Worm (Caenorhabditis elegans) whole organism, L2 larva: Measurements from ENCODE around the gene T16G1.2.

Source experiments
- C34F6.9 ChIP-seq: fragments of 150-350 bp; optimal IDR thresholded peaks from 2 replicates; lab custom pipeline; 2014; ENCODE audit warnings: missing biosample characterization, missing genetic modification characterization
- F13H6.1 ChIP-seq: sonication (generic microtip); optimal IDR thresholded peaks from 2 replicates; lab custom pipeline; 2016; ENCODE audit warnings: missing genetic modification characterization, missing compliant biosample characterization
- R02D3.7 ChIP-seq: fragments of 150-350 bp; optimal IDR thresholded peaks from 2 replicates; lab custom pipeline; 2014; ENCODE audit warnings: missing biosample characterization, missing genetic modification characterization
- ZK546.5 ChIP-seq: sonication (generic microtip); optimal IDR thresholded peaks from 2 replicates; lab custom pipeline; 2017; ENCODE audit warnings: missing biosample characterization, missing genetic modification characterization
- aly-2 ChIP-seq: fragments of 150-350 bp; optimal IDR thresholded peaks from 2 replicates; lab custom pipeline; 2014; ENCODE audit warnings: missing biosample characterization, missing genetic modification characterization
- blmp-1 ChIP-seq: sonication (generic microtip); optimal IDR thresholded peaks from 2 replicates; lab custom pipeline; 2017; ENCODE audit warnings: missing genetic modification characterization, mild to moderate bottlenecking, missing compliant biosample characterization, antibody characterized with exemption, moderate library complexity; ENCODE audit not compliant: insufficient read depth
- ceh-16 ChIP-seq: fragments of 150-350 bp; optimal IDR thresholded peaks from 2 replicates; lab custom pipeline; 2014; ENCODE audit warnings: missing biosample characterization, missing genetic modification characterization
- crh-2 ChIP-seq: sonication (generic microtip); optimal IDR thresholded peaks from 2 replicates; lab custom pipeline; 2017; ENCODE audit warnings: missing biosample characterization, missing genetic modification characterization
- egl-27 ChIP-seq: sonication (generic microtip); optimal IDR thresholded peaks from 3 replicates; lab custom pipeline; 2017; ENCODE audit warnings: missing biosample characterization, missing genetic modification reagents, missing genetic modification characterization
- elt-1 ChIP-seq: fragments of 150-350 bp; optimal IDR thresholded peaks from 2 replicates; lab custom pipeline; 2014; ENCODE audit warnings: missing biosample characterization, missing genetic modification characterization
- elt-3 ChIP-seq: sonication (generic microtip); optimal IDR thresholded peaks from 2 replicates; lab custom pipeline; 2017; ENCODE audit warnings: missing biosample characterization, missing genetic modification characterization
- fos-1 ChIP-seq: fragments of 150-350 bp; optimal IDR thresholded peaks from 2 replicates; lab custom pipeline; 2014; ENCODE audit warnings: missing biosample characterization, missing genetic modification characterization
- gmeb-1 ChIP-seq: fragments of 150-350 bp; optimal IDR thresholded peaks from 2 replicates; lab custom pipeline; 2014; ENCODE audit warnings: missing biosample characterization, missing genetic modification characterization
- lin-11 ChIP-seq: fragments of 150-350 bp; sonication (generic microtip); optimal IDR thresholded peaks from 2 replicates; lab custom pipeline; 2014; ENCODE audit warnings: missing biosample characterization, missing genetic modification characterization, inconsistent platforms, mixed read lengths
- lin-13 ChIP-seq: fragments of 150-350 bp; optimal IDR thresholded peaks from 2 replicates; lab custom pipeline; 2014; ENCODE audit warnings: missing biosample characterization, missing genetic modification reagents, missing genetic modification characterization
- lin-39 ChIP-seq: fragments of 150-350 bp; optimal IDR thresholded peaks from 2 replicates; lab custom pipeline; 2014; ENCODE audit warnings: missing biosample characterization, missing genetic modification reagents, missing genetic modification characterization
- lsy-2 ChIP-seq, 2 experiments: fragments of 150-350 bp in 1 of 2; sonication (generic microtip) in 1 of 2; optimal IDR thresholded peaks; 2 replicates each; lab custom pipeline; 2014 to 2017; ENCODE audit warnings: missing biosample characterization in 2 of 2, missing genetic modification characterization in 2 of 2
- mdl-1 ChIP-seq, 2 experiments: fragments of 150-350 bp in 1 of 2; sonication (generic microtip) in 1 of 2; optimal IDR thresholded peaks; 2 replicates each; lab custom pipeline; 2017; ENCODE audit warnings: missing biosample characterization in 2 of 2, missing genetic modification characterization in 2 of 2
- nhr-11 ChIP-seq: fragments of 150-350 bp; optimal IDR thresholded peaks from 2 replicates; lab custom pipeline; 2014; ENCODE audit warnings: missing biosample characterization, missing genetic modification characterization
- nhr-12 ChIP-seq: fragments of 150-350 bp; optimal IDR thresholded peaks from 2 replicates; lab custom pipeline; 2014; ENCODE audit warnings: missing biosample characterization, missing genetic modification characterization
- nhr-129 ChIP-seq: fragments of 150-350 bp; optimal IDR thresholded peaks from 2 replicates; lab custom pipeline; 2014; ENCODE audit warnings: missing biosample characterization, missing genetic modification characterization
- nhr-23 ChIP-seq: fragments of 150-350 bp; optimal IDR thresholded peaks from 2 replicates; lab custom pipeline; 2014; ENCODE audit warnings: missing biosample characterization, missing genetic modification reagents, missing genetic modification characterization
- nhr-237 ChIP-seq: fragments of 150-350 bp; optimal IDR thresholded peaks from 2 replicates; lab custom pipeline; 2014; ENCODE audit warnings: missing biosample characterization, missing genetic modification characterization
- nhr-25 ChIP-seq: fragments of 150-350 bp; sonication (generic microtip); optimal IDR thresholded peaks from 3 replicates; lab custom pipeline; 2014; ENCODE audit warnings: missing biosample characterization, missing genetic modification characterization
- nhr-77 ChIP-seq: fragments of 150-350 bp; optimal IDR thresholded peaks from 2 replicates; lab custom pipeline; 2014; ENCODE audit warnings: missing biosample characterization, missing genetic modification characterization
- peb-1 ChIP-seq: fragments of 150-350 bp; optimal IDR thresholded peaks from 2 replicates; lab custom pipeline; 2014; ENCODE audit warnings: missing biosample characterization, missing genetic modification characterization
- sem-4 ChIP-seq: fragments of 150-350 bp; optimal IDR thresholded peaks from 2 replicates; lab custom pipeline; 2014; ENCODE audit warnings: missing biosample characterization, missing genetic modification reagents, missing genetic modification characterization
- skn-1 ChIP-seq: sonication (generic microtip); optimal IDR thresholded peaks from 2 replicates; lab custom pipeline; 2017; ENCODE audit warnings: missing biosample characterization, missing genetic modification characterization
- sma-3 ChIP-seq: sonication (generic microtip); optimal IDR thresholded peaks from 2 replicates; lab custom pipeline; 2016; ENCODE audit warnings: missing genetic modification reagents, missing genetic modification characterization, missing compliant biosample characterization
- sma-9 ChIP-seq, 2 experiments: fragments of 150-350 bp in 1 of 2; sonication (generic microtip) in 1 of 2; optimal IDR thresholded peaks; 2 replicates each; lab custom pipeline; 2014 to 2016; ENCODE audit warnings: missing genetic modification characterization in 2 of 2, mild to moderate bottlenecking in 1 of 2, missing biosample characterization in 1 of 2, missing compliant biosample characterization in 1 of 2, missing genetic modification reagents in 1 of 2, moderate library complexity in 1 of 2
- snpc-4 ChIP-seq: fragments of 150-350 bp; optimal IDR thresholded peaks from 2 replicates; lab custom pipeline; 2014; ENCODE audit warnings: missing biosample characterization, missing genetic modification characterization
- unc-39 ChIP-seq: fragments of 150-350 bp; optimal IDR thresholded peaks from 2 replicates; lab custom pipeline; 2014; ENCODE audit warnings: missing biosample characterization, missing genetic modification characterization
- unc-55 ChIP-seq: fragments of 150-350 bp; sonication (generic microtip); optimal IDR thresholded peaks from 3 replicates; lab custom pipeline; 2014; ENCODE audit warnings: missing biosample characterization, missing genetic modification reagents, missing genetic modification characterization
- unc-62 ChIP-seq: fragments of 150-350 bp; optimal IDR thresholded peaks from 2 replicates; lab custom pipeline; 2014; ENCODE audit warnings: missing biosample characterization, missing genetic modification reagents, missing genetic modification characterization
- zag-1 ChIP-seq: fragments of 150-350 bp; optimal IDR thresholded peaks from 2 replicates; lab custom pipeline; 2014; ENCODE audit warnings: missing biosample characterization, missing genetic modification characterization
- ztf-1 ChIP-seq: fragments of 200-800 bp; sonication (Bioruptor generic); conservative IDR thresholded peaks from 2 replicates; pipeline ENCODE4 v1.3.6; 2022; ENCODE audit warnings: missing genetic modification characterization, missing compliant biosample characterization
- ztf-11 ChIP-seq: sonication (generic microtip); optimal IDR thresholded peaks from 2 replicates; lab custom pipeline; 2017; ENCODE audit warnings: missing biosample characterization, missing genetic modification characterization

The T16G1.2 gene

ce11 chrV:12953702-12954101 lies 24.4 kb downstream of the T16G1.2 start, which contains the start of gene eif-3.K:
Gene eif-3.K (plus strand): TSS chrV:12954002.
- TF ChIP-seq egl-27 (tag; lab: Kevin White, UChicago) (no peak), unc-55 (GFP tag; lab: Kevin White, UChicago) (no peak), peb-1 (tag; lab: Kevin White, UChicago) (no peak), aly-2 (tag; lab: Kevin White, UChicago) (no peak), nhr-12 (tag; lab: Kevin White, UChicago) (no peak), snpc-4 (tag; lab: Kevin White, UChicago) (no peak), zag-1 (tag; lab: Kevin White, UChicago) (no peak), C34F6.9 (tag; lab: Kevin White, UChicago) (no peak), blmp-1 (tag; lab: Kevin White, UChicago) (no peak), ceh-16 (tag; lab: Kevin White, UChicago) (no peak), unc-39 (no peak), lin-13 (GFP tag; lab: Kevin White, UChicago) (no peak), ZK546.5 (tag; lab: Kevin White, UChicago) (no peak), R02D3.7 (no peak), lin-11 (tag; lab: Kevin White, UChicago) (no peak), lin-39 (no peak)

ce11 chrV:12954261-12954660 lies 25.0 kb downstream of the T16G1.2 start:
- no peak for TF ChIP-seq mdl-1 (tag; optimal IDR thresholded peaks at IDR 0.05; lab: Kevin White, UChicago)
- TF ChIP-seq sma-9 (GFP tag; optimal IDR thresholded peaks at IDR 0.05; lab: Kevin White, UChicago) = no peak
- TF ChIP-seq sma-9 (tag; optimal IDR thresholded peaks at IDR 0.05; lab: Kevin White, UChicago) = no peak
- no peak for TF ChIP-seq sem-4
- no peak for TF ChIP-seq elt-3 (tag; lab: Kevin White, UChicago)
- no peak for TF ChIP-seq nhr-12 (tag; lab: Kevin White, UChicago)

ce11 chrV:12961085-12961560 lies 31.8 kb downstream of the T16G1.2 start, which contains the start of gene mpst-7:
Gene mpst-7 (minus strand): TSS chrV:12961135.
- TF ChIP-seq gmeb-1 (tag; lab: Kevin White, UChicago) (no peak), nhr-25 (tag; lab: Kevin White, UChicago) (peak; percentile 20), fos-1 (tag; lab: Kevin White, UChicago) (peak; percentile 35)
- TF ChIP-seq, all 48 proteins: peak for 2

ce11 chrV:12963192-12963591 lies 33.9 kb downstream of the T16G1.2 start, which contains the start of gene hrg-9:
Gene hrg-9 (minus strand): TSS chrV:12963343.
- TF ChIP-seq egl-27 (tag; lab: Kevin White, UChicago) (no peak), gmeb-1 (tag; lab: Kevin White, UChicago) (no peak), aly-2 (tag; lab: Kevin White, UChicago) (no peak), elt-1 (tag; lab: Kevin White, UChicago) (no peak), nhr-23 (no peak), ZK546.5 (tag; lab: Kevin White, UChicago) (no peak), nhr-25 (tag; lab: Kevin White, UChicago) (peak; percentile 34), ztf-1 (GFP tag; lab: Robert Waterston, UW) (no peak), fos-1 (tag; lab: Kevin White, UChicago) (peak; percentile 6), snpc-4 (tag; lab: Kevin White, UChicago) (no peak), sma-3 (GFP tag; lab: Kevin White, UChicago) (no peak), unc-39 (no peak), lin-13 (GFP tag; lab: Kevin White, UChicago) (no peak), unc-62 (GFP tag; lab: Kevin White, UChicago) (no peak), F13H6.1 (tag; lab: Kevin White, UChicago) (no peak), ztf-11 (tag; lab: Kevin White, UChicago) (no peak), crh-2 (tag; lab: Kevin White, UChicago) (peak; percentile 3), nhr-77 (tag; lab: Kevin White, UChicago) (no peak), nhr-237 (tag; lab: Kevin White, UChicago) (no peak), nhr-129 (tag; lab: Kevin White, UChicago) (peak; percentile 96), skn-1 (no peak), lsy-2 (tag; optimal IDR thresholded peaks at IDR 0.05; lab: Kevin White, UChicago) (peak in 1 of 2 experiments; percentile 33), nhr-11 (tag; lab: Kevin White, UChicago) (no peak)
